Worm (Caenorhabditis elegans) whole organism, L4 larva: ENCODE measurements around the gene mpst-3.

ENCODE experiments used
- T20F7.1 ChIP-seq: fragments of 200-800 bp; sonication (Bioruptor generic); optimal IDR thresholded peaks from 2 replicates; lab custom pipeline; 2018; ENCODE audit warnings: mild to moderate bottlenecking, missing genetic modification characterization, missing compliant biosample characterization
- lin-13 ChIP-seq: fragments of 150-350 bp; optimal IDR thresholded peaks from 2 replicates; lab custom pipeline; 2014; ENCODE audit warnings: missing biosample characterization, missing genetic modification reagents, missing genetic modification characterization
- pha-4 ChIP-seq, 2 experiments: fragments of 150-350 bp in 1 of 2; fragments of 200-800 bp in 1 of 2; sonication (Bioruptor generic) in 1 of 2; IDR thresholded peaks in 1 of 2; optimal IDR thresholded peaks in 1 of 2; 2 replicates each; pipeline versions ENCODE4 v1.3.6 to Lab custom; 2014 to 2022; ENCODE audit warnings: missing genetic modification characterization in 2 of 2, missing genetic modification reagents in 2 of 2, missing biosample characterization in 1 of 2, missing compliant biosample characterization in 1 of 2
- zag-1 ChIP-seq: fragments of 150-350 bp; optimal IDR thresholded peaks from 2 replicates; lab custom pipeline; 2014; ENCODE audit warnings: missing biosample characterization, missing genetic modification characterization

DNA sequence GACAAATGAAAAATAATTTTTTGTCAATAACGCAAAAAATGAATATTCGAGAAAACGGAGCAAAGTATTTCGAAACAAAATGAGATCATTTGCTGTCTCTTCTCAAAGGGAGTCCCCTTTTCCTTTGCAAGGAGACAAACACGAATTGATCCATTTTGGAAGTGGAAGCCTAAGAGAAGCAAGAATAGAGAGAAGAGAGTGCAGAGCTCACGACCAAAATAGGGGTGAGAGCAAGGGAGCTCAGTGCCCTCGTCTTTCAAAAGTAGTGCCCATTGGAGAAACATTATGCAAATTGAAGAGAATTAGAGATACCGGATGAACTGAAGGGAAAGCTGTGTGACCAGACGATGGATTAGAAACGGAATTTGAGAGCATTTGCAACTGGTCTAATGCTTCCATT is 44.2 kb upstream of the mpst-3 start:
- TF ChIP-seq lin-13 (GFP tag; lab: Kevin White, UChicago) (no peak), T20F7.1 (no peak), zag-1 (no peak), pha-4 (GFP tag; IDR thresholded peaks at IDR 0.05; lab: Robert Waterston, UW) (no peak), pha-4 (tag; optimal IDR thresholded peaks at IDR 0.05; lab: Kevin White, UChicago) (no peak)
